Worm (Caenorhabditis elegans) whole organism, L4 larva: ENCODE results near the gene F46C5.1.

ENCODE experiments used
- D1046.2 ChIP-seq: fragments of 200-800 bp; sonication (Bioruptor generic); IDR thresholded peaks from 2 replicates; pipeline ENCODE4 v1.3.6; 2022; ENCODE audit warnings: missing genetic modification characterization, missing compliant biosample characterization
- T20F7.1 ChIP-seq: fragments of 200-800 bp; sonication (Bioruptor generic); optimal IDR thresholded peaks from 2 replicates; lab custom pipeline; 2018; ENCODE audit warnings: mild to moderate bottlenecking, missing genetic modification characterization, missing compliant biosample characterization
- Y75B8A.6 ChIP-seq: fragments of 200-800 bp; sonication (Bioruptor generic); IDR thresholded peaks from 2 replicates; pipeline ENCODE4 v1.3.6; 2022; ENCODE audit warnings: missing genetic modification reagents, missing genetic modification characterization, missing compliant biosample characterization
- ZK546.5 ChIP-seq, 2 experiments: sonication (generic microtip); optimal IDR thresholded peaks; 2 replicates each; lab custom pipeline; 2017; ENCODE audit warnings: missing biosample characterization in 2 of 2, missing genetic modification characterization in 2 of 2
- aha-1 ChIP-seq: fragments of 150-350 bp; peaks from one replicate; lab custom pipeline; 2014; ENCODE audit warnings: missing biosample characterization, missing genetic modification characterization
- ceh-28 ChIP-seq: fragments of 150-350 bp; optimal IDR thresholded peaks from 2 replicates; lab custom pipeline; 2014; ENCODE audit warnings: missing biosample characterization, missing genetic modification reagents, missing genetic modification characterization
- ceh-62 ChIP-seq: sonication (generic microtip); optimal IDR thresholded peaks from 2 replicates; lab custom pipeline; 2017; ENCODE audit warnings: missing biosample characterization, missing genetic modification characterization
- daf-16 ChIP-seq, 3 experiments: sonication (generic microtip); optimal IDR thresholded peaks; 2 replicates each; lab custom pipeline; 2016 to 2017; ENCODE audit warnings: missing genetic modification characterization in 3 of 3, missing genetic modification reagents in 3 of 3, mild to moderate bottlenecking in 2 of 3, missing compliant biosample characterization in 2 of 3, missing biosample characterization in 1 of 3, moderate library complexity in 1 of 3
- daf-19 ChIP-seq: fragments of 200-800 bp; sonication (Bioruptor generic); conservative IDR thresholded peaks from 2 replicates; pipeline ENCODE4 v1.3.6; 2022; ENCODE audit warnings: missing genetic modification characterization, missing compliant biosample characterization
- dmd-6 ChIP-seq: fragments of 200-800 bp; sonication (Bioruptor generic); IDR thresholded peaks from 2 replicates; pipeline ENCODE4 v1.3.6; 2022; ENCODE audit warnings: missing genetic modification reagents, missing genetic modification characterization, missing compliant biosample characterization
- dmd-8 ChIP-seq: fragments of 200-800 bp; sonication (Bioruptor generic); IDR thresholded peaks from 2 replicates; pipeline ENCODE4 v1.3.6; 2022; ENCODE audit warnings: missing genetic modification characterization, missing compliant biosample characterization
- dpl-1 ChIP-seq: fragments of 150-350 bp; optimal IDR thresholded peaks from 2 replicates; lab custom pipeline; 2014; ENCODE audit warnings: missing biosample characterization, missing genetic modification reagents, missing genetic modification characterization
- egl-27 ChIP-seq: sonication (generic microtip); optimal IDR thresholded peaks from 3 replicates; lab custom pipeline; 2017; ENCODE audit warnings: missing biosample characterization, missing genetic modification reagents, missing genetic modification characterization
- egl-43 ChIP-seq: fragments of 200-800 bp; sonication (Bioruptor generic); IDR thresholded peaks from 2 replicates; pipeline ENCODE4 v1.3.6; 2022; ENCODE audit warnings: missing genetic modification reagents, missing genetic modification characterization, missing compliant biosample characterization
- fkh-10 ChIP-seq: fragments of 150-350 bp; optimal IDR thresholded peaks from 2 replicates; lab custom pipeline; 2014; ENCODE audit warnings: missing biosample characterization, missing genetic modification reagents, missing genetic modification characterization
- gei-8 ChIP-seq: fragments of 200-800 bp; sonication (Bioruptor generic); optimal IDR thresholded peaks from 2 replicates; lab custom pipeline; 2018; ENCODE audit warnings: mild to moderate bottlenecking, missing genetic modification characterization, missing compliant biosample characterization
- hlh-11 ChIP-seq: fragments of 200-800 bp; sonication (Bioruptor generic); optimal IDR thresholded peaks from 2 replicates; lab custom pipeline; 2018; ENCODE audit warnings: mild to moderate bottlenecking, missing genetic modification characterization, missing compliant biosample characterization
- hlh-30 ChIP-seq: sonication (generic microtip); optimal IDR thresholded peaks from 2 replicates; lab custom pipeline; 2017; ENCODE audit warnings: antibody characterized with exemption, mild to moderate bottlenecking, missing genetic modification characterization, missing compliant biosample characterization; ENCODE audit not compliant: insufficient read depth
- lin-1 ChIP-seq: fragments of 200-800 bp; sonication (Bioruptor generic); IDR thresholded peaks from 2 replicates; pipeline ENCODE4 v1.3.6; 2022; ENCODE audit warnings: missing genetic modification reagents, missing genetic modification characterization, missing compliant biosample characterization
- lin-38 ChIP-seq: fragments of 200-800 bp; sonication (Bioruptor generic); IDR thresholded peaks from 2 replicates; pipeline ENCODE4 v1.3.6; 2022; ENCODE audit warnings: missing genetic modification reagents, missing genetic modification characterization, missing compliant biosample characterization
- lsy-2 ChIP-seq, 2 experiments: fragments of 150-350 bp in 1 of 2; sonication (generic microtip) in 1 of 2; optimal IDR thresholded peaks; 2 replicates each; lab custom pipeline; 2014 to 2017; ENCODE audit warnings: missing biosample characterization in 2 of 2, missing genetic modification characterization in 2 of 2
- mdl-1 ChIP-seq, 2 experiments: fragments of 150-350 bp in 1 of 2; sonication (generic microtip) in 1 of 2; optimal IDR thresholded peaks; 2 replicates each; lab custom pipeline; 2014 to 2017; ENCODE audit warnings: missing biosample characterization in 2 of 2, missing genetic modification characterization in 2 of 2
- nhr-11 ChIP-seq: fragments of 150-350 bp; optimal IDR thresholded peaks from 2 replicates; lab custom pipeline; 2014; ENCODE audit warnings: missing biosample characterization, missing genetic modification characterization
- nhr-28 ChIP-seq: fragments of 150-350 bp; optimal IDR thresholded peaks from 2 replicates; lab custom pipeline; 2014; ENCODE audit warnings: missing biosample characterization, missing genetic modification characterization
- pqm-1 ChIP-seq: sonication (generic microtip); optimal IDR thresholded peaks from 2 replicates; lab custom pipeline; 2017; ENCODE audit warnings: missing biosample characterization, missing genetic modification characterization
- snpc-1.2 ChIP-seq: fragments of 200-800 bp; sonication (Bioruptor generic); IDR thresholded peaks from 2 replicates; pipeline ENCODE4 v1.3.6; 2022; ENCODE audit warnings: missing genetic modification reagents, missing genetic modification characterization, missing compliant biosample characterization
- tra-1 ChIP-seq: fragments of 200-800 bp; sonication (Bioruptor generic); IDR thresholded peaks from 2 replicates; pipeline ENCODE4 v1.3.6; 2022; ENCODE audit warnings: missing genetic modification reagents, missing genetic modification characterization, missing compliant biosample characterization
- unc-130 ChIP-seq: sonication (generic microtip); optimal IDR thresholded peaks from 2 replicates; lab custom pipeline; 2016; ENCODE audit warnings: missing genetic modification reagents, missing genetic modification characterization, missing compliant biosample characterization
- unc-62 ChIP-seq, 3 experiments: fragments of 150-350 bp in 1 of 3; sonication (generic microtip); optimal IDR thresholded peaks in 2 of 3; peaks in 1 of 3; 1 replicate in 1 of 3; 2 replicates in 2 of 3; lab custom pipeline; 2014 to 2017; ENCODE audit warnings: missing biosample characterization in 3 of 3, missing genetic modification characterization in 3 of 3, missing genetic modification reagents in 3 of 3, missing genotype in 1 of 3
- zfp-2 ChIP-seq: sonication (generic microtip); optimal IDR thresholded peaks from 2 replicates; lab custom pipeline; 2016; ENCODE audit warnings: mild to moderate bottlenecking, missing genetic modification characterization, missing compliant biosample characterization
- zfp-3 ChIP-seq: fragments of 200-800 bp; sonication (Bioruptor generic); conservative IDR thresholded peaks from 2 replicates; pipeline ENCODE4 v1.3.6; 2022; ENCODE audit warnings: missing genetic modification reagents, missing genetic modification characterization, missing compliant biosample characterization

Gene F46C5.1

ce11 chrII:8848984-8849383, 28.0 kb upstream of the F46C5.1 start:
- TF ChIP-seq Y75B8A.6 (GFP tag; lab: Robert Waterston, UW): no peak
- peak; percentile 63 for TF ChIP-seq aha-1 (tag; lab: Kevin White, UChicago)
- no peak for TF ChIP-seq D1046.2 (GFP tag; lab: Robert Waterston, UW)
- no peak for TF ChIP-seq dmd-8
- TF ChIP-seq unc-62 (GFP tag; optimal IDR thresholded peaks at IDR 0.05 in 1 of 2; lab: Kevin White, UChicago): peak in 1 of 2 experiments; percentile 53
- TF ChIP-seq unc-62 (tag; optimal IDR thresholded peaks at IDR 0.05; lab: Kevin White, UChicago): no peak
- TF ChIP-seq ceh-28 (tag; lab: Kevin White, UChicago): no peak
- TF ChIP-seq daf-16 (GFP tag; optimal IDR thresholded peaks at IDR 0.05; lab: Kevin White, UChicago): no peak
- no peak for TF ChIP-seq daf-16 (tag; optimal IDR thresholded peaks at IDR 0.05; lab: Kevin White, UChicago)
- TF ChIP-seq lin-1 (GFP tag; lab: Robert Waterston, UW): no peak
- TF ChIP-seq pqm-1: no peak
- TF ChIP-seq gei-8 (GFP tag; lab: Kevin White, UChicago): no peak
- no peak for TF ChIP-seq unc-130

- TF ChIP-seq hlh-11 (tag; lab: Kevin White, UChicago): peak; percentile 57
- peak; percentile 62 for TF ChIP-seq nhr-28 (tag; lab: Kevin White, UChicago)
- no peak for TF ChIP-seq dmd-6
- TF ChIP-seq hlh-30: peak; percentile 47
- TF ChIP-seq lsy-2 (tag; optimal IDR thresholded peaks at IDR 0.05; lab: Kevin White, UChicago): no peak
- peak in 1 of 2 experiments; percentile 42 for TF ChIP-seq mdl-1 (tag; optimal IDR thresholded peaks at IDR 0.05; lab: Kevin White, UChicago)
- no peak for TF ChIP-seq zfp-3
- TF ChIP-seq, all 104 proteins: peak for 4
These were observed 24.9 kb upstream of the F46C5.1 start for ce11 chrII:8845932-8846331.

DNA sequence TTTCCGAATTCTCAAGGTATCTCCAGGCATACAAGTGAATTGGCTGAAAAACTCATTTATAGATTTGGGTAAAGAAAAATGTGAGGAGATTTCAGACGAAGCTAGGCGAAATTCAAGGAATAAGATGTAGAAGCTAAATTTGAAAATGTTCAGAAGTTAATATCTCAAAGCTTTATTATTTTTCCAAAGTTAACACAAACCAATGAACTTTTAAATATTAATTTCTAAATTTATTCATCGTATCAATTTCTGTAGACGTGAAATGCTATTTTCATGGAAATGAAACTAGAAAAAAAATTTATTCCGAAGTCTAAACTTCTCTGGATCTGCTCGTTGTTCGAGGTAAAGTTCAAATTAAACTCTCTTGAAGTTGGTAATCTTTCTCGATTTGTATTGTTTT, 24.3 kb upstream of the F46C5.1 start, which contains the start of gene agxt-1:
Gene agxt-1, plus strand, starts transcription at position 301 of the 400 bp plus-strand sequence.
- TF ChIP-seq dpl-1 (GFP tag; lab: Kevin White, UChicago) (no peak), daf-19 (GFP tag; lab: Robert Waterston, UW) (no peak), tra-1 (GFP tag; lab: Robert Waterston, UW) (no peak)

- no peak for TF ChIP-seq egl-43
- no peak for TF ChIP-seq mdl-1 (tag; optimal IDR thresholded peaks at IDR 0.05; lab: Kevin White, UChicago)
- peak in 1 of 2 experiments; percentile 41 for TF ChIP-seq daf-16 (GFP tag; optimal IDR thresholded peaks at IDR 0.05; lab: Kevin White, UChicago)
- TF ChIP-seq daf-16 (tag; optimal IDR thresholded peaks at IDR 0.05; lab: Kevin White, UChicago): no peak
- TF ChIP-seq nhr-11: peak; percentile 37
- TF ChIP-seq unc-62 (GFP tag; optimal IDR thresholded peaks at IDR 0.05 in 1 of 2; lab: Kevin White, UChicago): peak in 1 of 2 experiments; percentile 52
- TF ChIP-seq unc-62 (tag; optimal IDR thresholded peaks at IDR 0.05; lab: Kevin White, UChicago): no peak
- TF ChIP-seq ceh-62: no peak
- no peak for TF ChIP-seq T20F7.1
- TF ChIP-seq hlh-11 (tag; lab: Kevin White, UChicago): peak; percentile 52
- no peak for TF ChIP-seq zfp-3
- no peak for TF ChIP-seq egl-27 (tag; lab: Kevin White, UChicago)
These were observed 23.6 kb upstream of the F46C5.1 start, which contains the start of gene F46C5.6 for ce11 chrII:8844465-8845126. F46C5.6 (minus strand) TSS chrII:8844515.

DNA sequence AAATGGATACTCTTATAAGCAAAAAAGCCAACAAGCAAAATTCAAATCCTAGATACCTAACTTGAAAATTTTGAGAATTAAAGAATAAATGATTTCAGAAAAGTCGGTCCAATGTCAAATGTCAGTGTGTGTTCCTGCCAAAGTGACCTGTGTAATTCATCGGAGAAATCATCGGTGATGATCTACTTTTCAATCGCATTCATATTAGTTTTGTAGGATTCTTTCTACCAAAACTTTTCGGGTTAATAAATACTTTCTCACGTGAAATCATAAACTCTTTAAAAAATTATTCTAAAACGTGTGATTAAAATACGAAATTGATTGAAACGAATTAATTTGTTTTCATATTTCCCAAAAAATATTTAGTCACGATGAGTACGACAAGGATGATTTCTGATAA, 18.0 kb upstream of the F46C5.1 start, which contains the start of gene F46C5.7:
Gene F46C5.7, plus strand, starts transcription at position 301 of the 400 bp plus-strand sequence.
- TF ChIP-seq ZK546.5 (tag; optimal IDR thresholded peaks at IDR 0.05; lab: Kevin White, UChicago) (no peak), T20F7.1 (no peak)
- TF ChIP-seq, all 104 proteins: peak for 0

ce11 chrII:8835857-8836256, 14.9 kb upstream of the F46C5.1 start, which contains the start of gene F46C5.4:
F46C5.4 (plus strand) TSS chrII:8836078.
- TF ChIP-seq fkh-10 (GFP tag; lab: Kevin White, UChicago): peak; percentile 76
- no peak for TF ChIP-seq lin-38 (GFP tag; lab: Robert Waterston, UW)
- TF ChIP-seq snpc-1.2 (GFP tag; lab: Robert Waterston, UW): no peak
- no peak for TF ChIP-seq Y75B8A.6 (GFP tag; lab: Robert Waterston, UW)
- no peak for TF ChIP-seq zfp-2
- TF ChIP-seq unc-62 (GFP tag; optimal IDR thresholded peaks at IDR 0.05 in 1 of 2; lab: Kevin White, UChicago): peak in 1 of 2 experiments; percentile 35
- no peak for TF ChIP-seq unc-62 (tag; optimal IDR thresholded peaks at IDR 0.05; lab: Kevin White, UChicago)
